Worm (Caenorhabditis elegans) whole organism, L4 larva: ENCODE measurements around the gene C23H3.5.

Experiments
- D1046.2 ChIP-seq: fragments of 200-800 bp; sonication (Bioruptor generic); IDR thresholded peaks from 2 replicates; pipeline ENCODE4 v1.3.6; 2022; ENCODE audit warnings: missing genetic modification characterization, missing compliant biosample characterization
- F26F4.8 ChIP-seq: fragments of 200-800 bp; sonication (Bioruptor generic); conservative IDR thresholded peaks from 2 replicates; pipeline ENCODE4 v1.3.6; 2022; ENCODE audit warnings: missing genetic modification characterization, missing compliant biosample characterization
- F37D6.2 ChIP-seq: sonication (generic microtip); optimal IDR thresholded peaks from 2 replicates; lab custom pipeline; 2016; ENCODE audit warnings: mild to moderate bottlenecking, missing genetic modification characterization, missing compliant biosample characterization
- T20F7.1 ChIP-seq: fragments of 200-800 bp; sonication (Bioruptor generic); optimal IDR thresholded peaks from 2 replicates; lab custom pipeline; 2018; ENCODE audit warnings: mild to moderate bottlenecking, missing genetic modification characterization, missing compliant biosample characterization
- T26A8.4 ChIP-seq: fragments of 200-800 bp; sonication (Bioruptor generic); IDR thresholded peaks from 2 replicates; pipeline ENCODE4 v1.3.6; 2022; ENCODE audit warnings: missing genetic modification characterization, missing compliant biosample characterization
- Y105C5A.15 ChIP-seq: fragments of 200-800 bp; sonication (Bioruptor generic); IDR thresholded peaks from 2 replicates; pipeline ENCODE4 v1.3.6; 2022; ENCODE audit warnings: missing genetic modification characterization, missing compliant biosample characterization
- Y48G9A.11 ChIP-seq: fragments of 200-800 bp; sonication (Bioruptor generic); IDR thresholded peaks from 2 replicates; pipeline ENCODE4 v1.3.6; 2022; ENCODE audit warnings: missing genetic modification reagents, missing genetic modification characterization, missing compliant biosample characterization
- ZK337.2 ChIP-seq: fragments of 200-800 bp; sonication (Bioruptor generic); IDR thresholded peaks from 2 replicates; pipeline ENCODE4 v1.3.6; 2022; ENCODE audit warnings: missing genetic modification reagents, missing genetic modification characterization, missing compliant biosample characterization
- aha-1 ChIP-seq: fragments of 150-350 bp; peaks from one replicate; lab custom pipeline; 2014; ENCODE audit warnings: missing biosample characterization, missing genetic modification characterization
- ceh-82 ChIP-seq: sonication (generic microtip); optimal IDR thresholded peaks from 2 replicates; lab custom pipeline; 2017; ENCODE audit warnings: missing biosample characterization, missing genetic modification characterization
- ctbp-1 ChIP-seq: fragments of 200-800 bp; sonication (Bioruptor generic); IDR thresholded peaks from 2 replicates; pipeline ENCODE4 v1.3.6; 2022; ENCODE audit warnings: missing genetic modification reagents, missing genetic modification characterization, missing compliant biosample characterization
- daf-19 ChIP-seq: fragments of 200-800 bp; sonication (Bioruptor generic); conservative IDR thresholded peaks from 2 replicates; pipeline ENCODE4 v1.3.6; 2022; ENCODE audit warnings: missing genetic modification characterization, missing compliant biosample characterization
- daf-8 ChIP-seq: fragments of 200-800 bp; sonication (Bioruptor generic); IDR thresholded peaks from 2 replicates; pipeline ENCODE4 v1.3.6; 2022; ENCODE audit warnings: missing genetic modification characterization, missing compliant biosample characterization
- egl-43 ChIP-seq: fragments of 200-800 bp; sonication (Bioruptor generic); IDR thresholded peaks from 2 replicates; pipeline ENCODE4 v1.3.6; 2022; ENCODE audit warnings: missing genetic modification reagents, missing genetic modification characterization, missing compliant biosample characterization
- fos-1 ChIP-seq: fragments of 150-350 bp; optimal IDR thresholded peaks from 2 replicates; lab custom pipeline; 2014; ENCODE audit warnings: missing biosample characterization, missing genetic modification characterization
- hlh-30 ChIP-seq: sonication (generic microtip); optimal IDR thresholded peaks from 2 replicates; lab custom pipeline; 2017; ENCODE audit warnings: antibody characterized with exemption, mild to moderate bottlenecking, missing genetic modification characterization, missing compliant biosample characterization; ENCODE audit not compliant: insufficient read depth
- lin-1 ChIP-seq: fragments of 200-800 bp; sonication (Bioruptor generic); IDR thresholded peaks from 2 replicates; pipeline ENCODE4 v1.3.6; 2022; ENCODE audit warnings: missing genetic modification reagents, missing genetic modification characterization, missing compliant biosample characterization
- lin-39 ChIP-seq: fragments of 150-350 bp; optimal IDR thresholded peaks from 2 replicates; lab custom pipeline; 2014; ENCODE audit warnings: missing biosample characterization, missing genetic modification reagents, missing genetic modification characterization
- lir-3 ChIP-seq: sonication (generic microtip); optimal IDR thresholded peaks from 2 replicates; lab custom pipeline; 2016; ENCODE audit warnings: mild to moderate bottlenecking, missing genetic modification characterization, missing compliant biosample characterization
- madf-9 ChIP-seq: fragments of 200-800 bp; sonication (Bioruptor generic); conservative IDR thresholded peaks from 2 replicates; pipeline ENCODE4 v1.3.6; 2022; ENCODE audit warnings: missing genetic modification reagents, missing genetic modification characterization, missing compliant biosample characterization
- mdl-1 ChIP-seq, 2 experiments: fragments of 150-350 bp in 1 of 2; sonication (generic microtip) in 1 of 2; optimal IDR thresholded peaks; 2 replicates each; lab custom pipeline; 2014 to 2017; ENCODE audit warnings: missing biosample characterization in 2 of 2, missing genetic modification characterization in 2 of 2
- mdt-29 ChIP-seq: fragments of 200-800 bp; sonication (Bioruptor generic); IDR thresholded peaks from 2 replicates; pipeline ENCODE4 v1.3.6; 2022; ENCODE audit warnings: missing genetic modification reagents, missing genetic modification characterization, missing compliant biosample characterization
- mep-1 ChIP-seq: fragments of 150-350 bp; sonication (generic microtip); optimal IDR thresholded peaks from 3 replicates; lab custom pipeline; 2014; ENCODE audit warnings: missing biosample characterization, missing genetic modification characterization
- nhr-10 ChIP-seq: fragments of 150-350 bp; optimal IDR thresholded peaks from 2 replicates; lab custom pipeline; 2014; ENCODE audit warnings: missing biosample characterization, missing genetic modification characterization
- nhr-102 ChIP-seq: sonication (generic microtip); optimal IDR thresholded peaks from 2 replicates; lab custom pipeline; 2016; ENCODE audit warnings: mild to moderate bottlenecking, missing genetic modification characterization, moderate library complexity, missing compliant biosample characterization
- nhr-237 ChIP-seq: sonication (generic microtip); optimal IDR thresholded peaks from 2 replicates; lab custom pipeline; 2017; ENCODE audit warnings: missing biosample characterization, missing genetic modification characterization
- nhr-28 ChIP-seq: fragments of 150-350 bp; optimal IDR thresholded peaks from 2 replicates; lab custom pipeline; 2014; ENCODE audit warnings: missing biosample characterization, missing genetic modification characterization
- nhr-6 ChIP-seq: fragments of 150-350 bp; optimal IDR thresholded peaks from 2 replicates; lab custom pipeline; 2014; ENCODE audit warnings: missing biosample characterization, missing genetic modification characterization
- nhr-76 ChIP-seq: fragments of 150-350 bp; optimal IDR thresholded peaks from 2 replicates; lab custom pipeline; 2014; ENCODE audit warnings: missing biosample characterization, missing genetic modification characterization
- nhr-77 ChIP-seq: fragments of 150-350 bp; optimal IDR thresholded peaks from 2 replicates; lab custom pipeline; 2014; ENCODE audit warnings: missing biosample characterization, missing genetic modification characterization
- pqm-1 ChIP-seq: sonication (generic microtip); optimal IDR thresholded peaks from 2 replicates; lab custom pipeline; 2017; ENCODE audit warnings: missing biosample characterization, missing genetic modification characterization
- sdz-12 ChIP-seq: fragments of 200-800 bp; sonication (Bioruptor generic); optimal IDR thresholded peaks from 2 replicates; lab custom pipeline; 2018; ENCODE audit warnings: mild to moderate bottlenecking, missing genetic modification characterization, missing compliant biosample characterization
- set-16 ChIP-seq: fragments of 200-800 bp; sonication (Bioruptor generic); IDR thresholded peaks from 2 replicates; pipeline ENCODE4 v1.3.6; 2022; ENCODE audit warnings: missing genetic modification reagents, missing genetic modification characterization, missing compliant biosample characterization
- snpc-1.2 ChIP-seq: fragments of 200-800 bp; sonication (Bioruptor generic); IDR thresholded peaks from 2 replicates; pipeline ENCODE4 v1.3.6; 2022; ENCODE audit warnings: missing genetic modification reagents, missing genetic modification characterization, missing compliant biosample characterization
- snpc-4 ChIP-seq: fragments of 150-350 bp; optimal IDR thresholded peaks from 2 replicates; lab custom pipeline; 2014; ENCODE audit warnings: missing biosample characterization, missing genetic modification characterization
- unc-62 ChIP-seq, 3 experiments: fragments of 150-350 bp in 1 of 3; sonication (generic microtip); optimal IDR thresholded peaks in 2 of 3; peaks in 1 of 3; 1 replicate in 1 of 3; 2 replicates in 2 of 3; lab custom pipeline; 2014 to 2017; ENCODE audit warnings: missing biosample characterization in 3 of 3, missing genetic modification characterization in 3 of 3, missing genetic modification reagents in 3 of 3, missing genotype in 1 of 3
- vab-7 ChIP-seq: fragments of 200-800 bp; sonication (Bioruptor generic); IDR thresholded peaks from 2 replicates; pipeline ENCODE4 v1.3.6; 2022; ENCODE audit warnings: missing genetic modification reagents, missing genetic modification characterization, missing compliant biosample characterization
- zfp-3 ChIP-seq: fragments of 200-800 bp; sonication (Bioruptor generic); conservative IDR thresholded peaks from 2 replicates; pipeline ENCODE4 v1.3.6; 2022; ENCODE audit warnings: missing genetic modification reagents, missing genetic modification characterization, missing compliant biosample characterization
- zip-11 ChIP-seq: fragments of 200-800 bp; sonication (Bioruptor generic); IDR thresholded peaks from 2 replicates; pipeline ENCODE4 v1.3.6; 2022; ENCODE audit warnings: missing genetic modification characterization, missing compliant biosample characterization
- zip-2 ChIP-seq: fragments of 150-350 bp; optimal IDR thresholded peaks from 2 replicates; lab custom pipeline; 2014; ENCODE audit warnings: missing biosample characterization, missing genetic modification characterization
- ztf-11 ChIP-seq: fragments of 150-350 bp; optimal IDR thresholded peaks from 2 replicates; lab custom pipeline; 2014; ENCODE audit warnings: missing biosample characterization, missing genetic modification characterization

C23H3.5 gene

ce11 chrII:66322-66721 lies 18.9 kb downstream of the C23H3.5 start (continued):
- peak; percentile 86 for TF ChIP-seq aha-1 (tag; lab: Kevin White, UChicago)
- TF ChIP-seq sdz-12, result no peak
- TF ChIP-seq hlh-30 (tag; lab: Kevin White, UChicago), result peak; percentile 86
- no peak for TF ChIP-seq ctbp-1 (GFP tag; lab: Robert Waterston, UW)
- TF ChIP-seq daf-8 (GFP tag; lab: Robert Waterston, UW), result no peak
- no peak for TF ChIP-seq ZK337.2
- no peak for TF ChIP-seq snpc-4 (tag; lab: Kevin White, UChicago)
- no peak for TF ChIP-seq nhr-237 (tag; lab: Kevin White, UChicago)
- no peak for TF ChIP-seq ceh-82 (tag; lab: Kevin White, UChicago)
- no peak for TF ChIP-seq T20F7.1 (GFP tag; lab: Kevin White, UChicago)
- peak; percentile 27 to 84 for TF ChIP-seq mdl-1 (tag; optimal IDR thresholded peaks at IDR 0.05; lab: Kevin White, UChicago)
- TF ChIP-seq nhr-102, result no peak
- TF ChIP-seq madf-9 (GFP tag; lab: Robert Waterston, UW), result peak; percentile 71
- TF ChIP-seq Y48G9A.11 (GFP tag; lab: Robert Waterston, UW), result no peak
- no peak for TF ChIP-seq zip-2 (tag; lab: Kevin White, UChicago)
- no peak for TF ChIP-seq daf-19 (GFP tag; lab: Robert Waterston, UW)
- no peak for TF ChIP-seq D1046.2 (GFP tag; lab: Robert Waterston, UW)
- no peak for TF ChIP-seq fos-1 (tag; lab: Kevin White, UChicago)
- TF ChIP-seq mep-1, result peak; percentile 38
- TF ChIP-seq nhr-10 (tag; lab: Kevin White, UChicago), result no peak
- no peak for TF ChIP-seq snpc-1.2
- no peak for TF ChIP-seq mdt-29 (GFP tag; lab: Robert Waterston, UW)
- no peak for TF ChIP-seq lin-1 (GFP tag; lab: Robert Waterston, UW)
- TF ChIP-seq F26F4.8 (GFP tag; lab: Robert Waterston, UW), result no peak
- TF ChIP-seq lir-3 (tag; lab: Kevin White, UChicago), result no peak
- peak; percentile 17 for TF ChIP-seq nhr-6 (tag; lab: Kevin White, UChicago)
- no peak for TF ChIP-seq zip-11
- TF ChIP-seq ztf-11 (tag; lab: Kevin White, UChicago), result no peak
- no peak for TF ChIP-seq lin-39 (tag; lab: Kevin White, UChicago)
- TF ChIP-seq set-16 (GFP tag; lab: Robert Waterston, UW), result no peak
- TF ChIP-seq egl-43, result no peak
- TF ChIP-seq, all 104 proteins: peak for 19

ce11 chrII:67663-68062 lies 20.3 kb downstream of the C23H3.5 start:
- peak in 1 of 2 experiments; percentile 86 for TF ChIP-seq unc-62 (GFP tag; optimal IDR thresholded peaks at IDR 0.05 in 1 of 2; lab: Kevin White, UChicago)
- no peak for TF ChIP-seq unc-62 (tag; optimal IDR thresholded peaks at IDR 0.05; lab: Kevin White, UChicago)
- TF ChIP-seq pqm-1 (tag; lab: Kevin White, UChicago), result peak; percentile 79
- no peak for TF ChIP-seq zfp-3
- TF ChIP-seq F37D6.2 (tag; lab: Kevin White, UChicago), result no peak
- TF ChIP-seq vab-7, result no peak
- no peak for TF ChIP-seq Y105C5A.15 (GFP tag; lab: Robert Waterston, UW)
- TF ChIP-seq nhr-77 (tag; lab: Kevin White, UChicago), result no peak
- peak; percentile 65 for TF ChIP-seq nhr-28 (tag; lab: Kevin White, UChicago)
- TF ChIP-seq nhr-76 (tag; lab: Kevin White, UChicago), result no peak
- TF ChIP-seq, all 104 proteins: peak for 3

- TF ChIP-seq aha-1 (tag; lab: Kevin White, UChicago) (peak; percentile 77), T26A8.4 (no peak)
Observed at ce11 chrII:68757-69156, 21.4 kb downstream of the C23H3.5 start.
